Worm (Caenorhabditis elegans) whole organism, mixed stage, embryonic: ENCODE data around the gene F01D5.1.

Experiments used
- M03D4.4 ChIP-seq: sonication (generic microtip); optimal IDR thresholded peaks from 2 replicates; lab custom pipeline; 2017; ENCODE audit warnings: mild to moderate bottlenecking, missing genetic modification characterization, missing compliant biosample characterization
- blmp-1 ChIP-seq: fragments of 150-350 bp; optimal IDR thresholded peaks from 2 replicates; lab custom pipeline; 2014; ENCODE audit warnings: missing biosample characterization, missing genetic modification characterization
- ceh-43 ChIP-seq: fragments of 200-800 bp; sonication (Bioruptor generic); optimal IDR thresholded peaks from 2 replicates; lab custom pipeline; 2018; ENCODE audit warnings: mild to moderate bottlenecking, missing genetic modification characterization, moderate library complexity, missing compliant biosample characterization
- elt-3 ChIP-seq: fragments of 150-350 bp; optimal IDR thresholded peaks from 2 replicates; lab custom pipeline; 2014; ENCODE audit warnings: missing biosample characterization, missing genetic modification characterization
- lin-13 ChIP-seq: fragments of 150-350 bp; optimal IDR thresholded peaks from 2 replicates; lab custom pipeline; 2014; ENCODE audit warnings: missing biosample characterization, missing genetic modification characterization
- mep-1 ChIP-seq: fragments of 150-350 bp; optimal IDR thresholded peaks from 2 replicates; lab custom pipeline; 2017; ENCODE audit warnings: missing biosample characterization, missing genetic modification reagents, missing genetic modification characterization, inconsistent platforms
- nhr-76 ChIP-seq: sonication (generic microtip); optimal IDR thresholded peaks from 2 replicates; lab custom pipeline; 2017; ENCODE audit warnings: missing biosample characterization, missing genetic modification characterization
- unc-39 ChIP-seq: fragments of 150-350 bp; optimal IDR thresholded peaks from 2 replicates; lab custom pipeline; 2014; ENCODE audit warnings: missing biosample characterization, missing genetic modification characterization
- unc-62 ChIP-seq: fragments of 150-350 bp; optimal IDR thresholded peaks from 2 replicates; lab custom pipeline; 2014; ENCODE audit warnings: missing biosample characterization, missing genetic modification reagents, missing genetic modification characterization
- ztf-11 ChIP-seq: fragments of 150-350 bp; optimal IDR thresholded peaks from 2 replicates; lab custom pipeline; 2014; ENCODE audit warnings: missing biosample characterization, missing genetic modification characterization

- TF ChIP-seq mep-1 (tag; lab: Kevin White, UChicago) (no peak), blmp-1 (tag; lab: Kevin White, UChicago) (no peak), unc-62 (no peak), unc-39 (tag; lab: Kevin White, UChicago) (no peak), elt-3 (tag; lab: Kevin White, UChicago) (no peak), ceh-43 (no peak), lin-13 (tag; lab: Kevin White, UChicago) (no peak), M03D4.4 (tag; lab: Kevin White, UChicago) (no peak), nhr-76 (tag; lab: Kevin White, UChicago) (no peak), ztf-11 (no peak)
Observed at ce11 chrII:13997477-13997876, at the start of gene F01D5.1.
